Worm (Caenorhabditis elegans) whole organism, midembryonic: ENCODE data around the gene old-2.

Experiments used
- med-1 ChIP-seq: sonication (generic microtip); optimal IDR thresholded peaks from 2 replicates; lab custom pipeline; 2017; ENCODE audit warnings: missing genetic modification characterization, mild to moderate bottlenecking, missing compliant biosample characterization, antibody characterized with exemption, missing genetic modification reagents; ENCODE audit not compliant: insufficient read depth
- ref-1 ChIP-seq: fragments of 200-800 bp; sonication (Bioruptor generic); conservative IDR thresholded peaks from 2 replicates; pipeline ENCODE4 v1.3.6; 2022; ENCODE audit warnings: missing genetic modification reagents, missing genetic modification characterization, missing compliant biosample characterization
- ztf-23 ChIP-seq: fragments of 200-800 bp; sonication (Bioruptor generic); IDR thresholded peaks from 2 replicates; pipeline ENCODE4 v1.3.6; 2022; ENCODE audit warnings: missing genetic modification reagents, missing genetic modification characterization, missing compliant biosample characterization
- ztf-29 ChIP-seq: fragments of 200-800 bp; sonication (Bioruptor generic); IDR thresholded peaks from 2 replicates; pipeline ENCODE4 v1.3.6; 2022; ENCODE audit warnings: missing genetic modification reagents, missing genetic modification characterization, missing compliant biosample characterization

ce11 chrII:9857791-9858190 lies 8.4 kb upstream of the old-2 start, which contains the start of gene chil-6:
- TF ChIP-seq ztf-23 (GFP tag; lab: Robert Waterston, UW) = no peak
- TF ChIP-seq ztf-29 = no peak
- TF ChIP-seq ref-1 (GFP tag; lab: Robert Waterston, UW) = no peak
- no peak for TF ChIP-seq med-1 (GFP tag; lab: Kevin White, UChicago)
